Fruit fly (Drosophila melanogaster) whole organism, embryonic: Measurements from ENCODE around the gene CG10137.

Experiments
- Ada2b ChIP-seq: fragments of 200-800 bp; sonication (Bioruptor generic); IDR thresholded peaks from 2 replicates; pipeline ENCODE4 v1.3.6; 2022; ENCODE audit warnings: missing biosample characterization, missing genetic modification characterization
- CG1024 ChIP-seq: fragments of 200-800 bp; sonication (Bioruptor generic); IDR thresholded peaks from 2 replicates; pipeline ENCODE4 v1.3.6; 2022; ENCODE audit warnings: missing biosample characterization, missing genetic modification characterization
- CG10431 ChIP-seq: fragments of 200-800 bp; sonication (Bioruptor generic); optimal IDR thresholded peaks from 3 replicates; lab custom pipeline; 2018; ENCODE audit warnings: missing biosample characterization, mild to moderate bottlenecking, missing genetic modification characterization
- CG10543 ChIP-seq: fragments of 200-800 bp; sonication (Bioruptor generic); optimal IDR thresholded peaks from 3 replicates; lab custom pipeline; 2017; ENCODE audit warnings: missing biosample characterization, mild to moderate bottlenecking, missing genetic modification characterization, moderate library complexity
- CG11093 ChIP-seq: fragments of 200-800 bp; sonication (Bioruptor generic); IDR thresholded peaks from 3 replicates; pipeline ENCODE4 v1.3.6; 2022; ENCODE audit warnings: missing biosample characterization, missing genetic modification characterization
- CG12104 ChIP-seq: fragments of 200-800 bp; sonication (Bioruptor generic); optimal IDR thresholded peaks from 3 replicates; lab custom pipeline; 2016; ENCODE audit warnings: missing biosample characterization, missing genetic modification characterization
- CG13123 ChIP-seq: fragments of 200-800 bp; sonication (Bioruptor generic); optimal IDR thresholded peaks from 2 replicates; lab custom pipeline; 2016; ENCODE audit warnings: missing biosample characterization, missing genetic modification characterization
- CG13424 ChIP-seq: fragments of 200-800 bp; sonication (Bioruptor generic); optimal IDR thresholded peaks from 2 replicates; lab custom pipeline; 2019; ENCODE audit warnings: missing biosample characterization, mild to moderate bottlenecking, missing genetic modification characterization, moderate library complexity
- CG13775 ChIP-seq: fragments of 200-800 bp; sonication (Bioruptor generic); optimal IDR thresholded peaks from 3 replicates; lab custom pipeline; 2017; ENCODE audit warnings: missing biosample characterization, mild to moderate bottlenecking, missing genetic modification characterization
- CG13894 ChIP-seq: fragments of 200-800 bp; sonication (Bioruptor generic); optimal IDR thresholded peaks from 3 replicates; lab custom pipeline; 2018; ENCODE audit warnings: missing biosample characterization, mild to moderate bottlenecking, missing genetic modification characterization, moderate library complexity
- CG15269 ChIP-seq: fragments of 200-800 bp; sonication (Bioruptor generic); optimal IDR thresholded peaks from 2 replicates; lab custom pipeline; 2018; ENCODE audit warnings: missing biosample characterization, mild to moderate bottlenecking, missing genetic modification characterization, moderate library complexity
- CG15479 ChIP-seq: fragments of 200-800 bp; sonication (Bioruptor generic); optimal IDR thresholded peaks from 3 replicates; lab custom pipeline; 2019; ENCODE audit warnings: missing biosample characterization, mild to moderate bottlenecking, missing genetic modification characterization, moderate library complexity
- CG16863 ChIP-seq: fragments of 200-800 bp; sonication (Bioruptor generic); optimal IDR thresholded peaks from 3 replicates; lab custom pipeline; 2016; ENCODE audit warnings: missing biosample characterization, missing genetic modification characterization
- CG17328 ChIP-seq: fragments of 200-800 bp; sonication (Bioruptor generic); IDR thresholded peaks from 2 replicates; pipeline ENCODE4 v1.3.6; 2022; ENCODE audit warnings: missing biosample characterization, missing genetic modification characterization
- CG17802 ChIP-seq: fragments of 200-800 bp; sonication (Bioruptor generic); optimal IDR thresholded peaks from 2 replicates; lab custom pipeline; 2018; ENCODE audit warnings: missing biosample characterization, mild to moderate bottlenecking, missing genetic modification characterization, moderate library complexity
- CG2116 ChIP-seq: fragments of 200-800 bp; sonication (Bioruptor generic); optimal IDR thresholded peaks from 3 replicates; lab custom pipeline; 2018; ENCODE audit warnings: missing biosample characterization, mild to moderate bottlenecking, missing genetic modification characterization
- CG30431 ChIP-seq: fragments of 200-800 bp; sonication (Bioruptor generic); optimal IDR thresholded peaks from 2 replicates; lab custom pipeline; 2017; ENCODE audit warnings: missing biosample characterization, missing genetic modification characterization
- CG3281 ChIP-seq: fragments of 200-800 bp; sonication (Bioruptor generic); optimal IDR thresholded peaks from 3 replicates; lab custom pipeline; 2017; ENCODE audit warnings: missing biosample characterization, mild to moderate bottlenecking, missing genetic modification characterization
- CG33557 ChIP-seq: fragments of 200-800 bp; sonication (Bioruptor generic); optimal IDR thresholded peaks from 2 replicates; lab custom pipeline; 2019; ENCODE audit warnings: missing biosample characterization, mild to moderate bottlenecking, missing genetic modification characterization, moderate library complexity
- CG3726 ChIP-seq: fragments of 200-800 bp; sonication (Bioruptor generic); IDR thresholded peaks from 3 replicates; pipeline ENCODE4, ENCODE4 v1.3.6; 2022; ENCODE audit warnings: missing biosample characterization, missing genetic modification characterization
- CG4820 ChIP-seq: fragments of 200-800 bp; sonication (Bioruptor generic); optimal IDR thresholded peaks from 3 replicates; lab custom pipeline; 2016; ENCODE audit warnings: missing biosample characterization, missing genetic modification characterization
- CG7963 ChIP-seq: fragments of 200-800 bp; sonication (Bioruptor generic); IDR thresholded peaks from 3 replicates; pipeline ENCODE4 v1.3.6; 2022; ENCODE audit warnings: missing biosample characterization, missing genetic modification characterization; ENCODE audit not compliant: partially characterized antibody
- H15 ChIP-seq: fragments of 200-800 bp; sonication (Bioruptor generic); IDR thresholded peaks from 3 replicates; pipeline ENCODE4 v1.3.6; 2022; ENCODE audit warnings: missing biosample characterization, missing genetic modification characterization
- Lim3 ChIP-seq: fragments of 200-800 bp; sonication (Bioruptor generic); IDR thresholded peaks from 2 replicates; pipeline ENCODE4 v1.3.6; 2022; ENCODE audit warnings: missing biosample characterization, missing genetic modification characterization
- Poxn ChIP-seq: fragments of 200-800 bp; sonication (Bioruptor generic); IDR thresholded peaks from 2 replicates; pipeline ENCODE4 v1.3.6; 2022; ENCODE audit warnings: missing biosample characterization, missing genetic modification characterization
- Ssrp ChIP-seq: fragments of 200-800 bp; sonication (Bioruptor generic); optimal IDR thresholded peaks from 2 replicates; lab custom pipeline; 2018; ENCODE audit warnings: missing biosample characterization, mild to moderate bottlenecking, missing genetic modification characterization, moderate library complexity
- Taf1 ChIP-seq: fragments of 200-800 bp; sonication (Bioruptor generic); IDR thresholded peaks from 2 replicates; pipeline ENCODE4 v1.3.6; 2022; ENCODE audit warnings: missing biosample characterization, missing genetic modification characterization
- Xbp1 ChIP-seq: fragments of 200-800 bp; sonication (Bioruptor generic); optimal IDR thresholded peaks from 3 replicates; lab custom pipeline; 2016; ENCODE audit warnings: missing biosample characterization, mild to moderate bottlenecking, missing genetic modification characterization
- aop ChIP-seq: fragments of 200-800 bp; sonication (Bioruptor generic); IDR thresholded peaks from 2 replicates; pipeline ENCODE4 v1.3.6; 2022; ENCODE audit warnings: missing biosample characterization, missing genetic modification characterization
- ase ChIP-seq: fragments of 200-800 bp; sonication (Bioruptor generic); IDR thresholded peaks from 3 replicates; pipeline ENCODE4 v1.3.6; 2022; ENCODE audit warnings: missing biosample characterization, missing genetic modification characterization
- bsh ChIP-seq, 2 experiments: fragments of 200-800 bp; sonication (Bioruptor generic); optimal IDR thresholded peaks; 2 replicates each; lab custom pipeline; 2017 to 2018; ENCODE audit warnings: mild to moderate bottlenecking in 2 of 2, missing biosample characterization in 2 of 2, missing genetic modification characterization in 2 of 2, moderate library complexity in 1 of 2
- crp ChIP-seq, 2 experiments: fragments of 200-800 bp; sonication (Bioruptor generic); optimal IDR thresholded peaks; 2 replicates in 1 of 2; 3 replicates in 1 of 2; lab custom pipeline; 2017; ENCODE audit warnings: missing biosample characterization in 2 of 2, missing genetic modification characterization in 2 of 2, mild to moderate bottlenecking in 1 of 2, moderate library complexity in 1 of 2
- cwo ChIP-seq: fragments of 200-800 bp; sonication (Bioruptor generic); optimal IDR thresholded peaks from 3 replicates; lab custom pipeline; 2017; ENCODE audit warnings: missing biosample characterization, missing genetic modification characterization, mild to moderate bottlenecking, moderate library complexity, missing genetic modification reagents
- dati ChIP-seq: fragments of 200-800 bp; sonication (Bioruptor generic); IDR thresholded peaks from 2 replicates; pipeline ENCODE4 v1.3.6; 2022; ENCODE audit warnings: missing biosample characterization, missing genetic modification characterization
- dpn ChIP-seq, 2 experiments: fragments of 200-800 bp; sonication (Bioruptor generic); optimal IDR thresholded peaks; 3 replicates each; lab custom pipeline; 2016; ENCODE audit warnings: missing biosample characterization in 2 of 2, missing genetic modification characterization in 2 of 2
- eyg ChIP-seq: fragments of 200-800 bp; sonication (Bioruptor generic); optimal IDR thresholded peaks from 3 replicates; lab custom pipeline; 2016; ENCODE audit warnings: missing biosample characterization, missing genetic modification characterization
- fd3F ChIP-seq: fragments of 200-800 bp; sonication (Bioruptor generic); optimal IDR thresholded peaks from 2 replicates; lab custom pipeline; 2018; ENCODE audit warnings: missing biosample characterization, mild to moderate bottlenecking, missing genetic modification characterization, moderate library complexity
- gsb ChIP-seq: fragments of 200-800 bp; sonication (Bioruptor generic); IDR thresholded peaks from 2 replicates; pipeline ENCODE4 v1.3.6; 2022; ENCODE audit warnings: missing biosample characterization, missing genetic modification characterization
- her ChIP-seq: fragments of 200-800 bp; sonication (Bioruptor generic); optimal IDR thresholded peaks from 2 replicates; lab custom pipeline; 2016; ENCODE audit warnings: missing biosample characterization, missing genetic modification characterization
- hth ChIP-seq: fragments of >200 bp; optimal IDR thresholded peaks from 2 replicates; lab custom pipeline; 2017; ENCODE audit warnings: inconsistent platforms
- insv ChIP-seq, 2 experiments: fragments of 200-800 bp; sonication (Bioruptor generic); optimal IDR thresholded peaks; 3 replicates each; lab custom pipeline; 2016 to 2018; ENCODE audit warnings: missing biosample characterization in 2 of 2, missing genetic modification characterization in 2 of 2
- jing ChIP-seq: fragments of 200-800 bp; sonication (Bioruptor generic); optimal IDR thresholded peaks from 2 replicates; lab custom pipeline; 2018; ENCODE audit warnings: missing biosample characterization, mild to moderate bottlenecking, missing genetic modification characterization
- jumu ChIP-seq: fragments of 200-800 bp; sonication (Bioruptor generic); optimal IDR thresholded peaks from 3 replicates; lab custom pipeline; 2016; ENCODE audit warnings: missing biosample characterization, missing genetic modification characterization
- onecut ChIP-seq: fragments of 200-800 bp; sonication (Bioruptor generic); IDR thresholded peaks from 2 replicates; pipeline ENCODE4 v1.3.6; 2022; ENCODE audit warnings: missing biosample characterization, missing genetic modification characterization
- sim ChIP-seq: fragments of 200-800 bp; sonication (Bioruptor generic); IDR thresholded peaks from 2 replicates; pipeline ENCODE4 v1.3.6; 2022; ENCODE audit warnings: missing biosample characterization, missing genetic modification characterization
- tio ChIP-seq: fragments of 200-800 bp; sonication (Bioruptor generic); optimal IDR thresholded peaks from 2 replicates; lab custom pipeline; 2017; ENCODE audit warnings: missing biosample characterization, missing genetic modification characterization, inconsistent platforms
- wdn ChIP-seq: fragments of 200-800 bp; sonication (Bioruptor generic); IDR thresholded peaks from 2 replicates; pipeline ENCODE4 v1.3.6; 2022; ENCODE audit warnings: missing biosample characterization, missing genetic modification characterization
- zf30C ChIP-seq: fragments of 200-800 bp; sonication (Bioruptor generic); optimal IDR thresholded peaks from 3 replicates; lab custom pipeline; 2018; ENCODE audit warnings: missing biosample characterization, mild to moderate bottlenecking, missing genetic modification characterization

CG10137 gene

dm6 chr2L:19535234-19535633 lies 8.7 kb downstream of the CG10137 start, which contains the start of gene CG31697 (continued):
- TF ChIP-seq ase (GFP tag; lab: Robert Waterston, UW) (no peak), cwo (GFP tag; lab: Kevin White, UChicago) (peak; percentile 75)

dm6 chr2L:19537779-19538456 lies 11.4 kb downstream of the CG10137 start, which contains the start of gene CG13082:
TSS of gene CG13082 (plus strand) at chr2L:19538425.
- TF ChIP-seq jumu (GFP tag; lab: Kevin White, UChicago) (peak; percentile 2), CG17802 (tag; lab: Kevin White, UChicago) (peak; percentile 30), H15 (GFP tag; lab: Robert Waterston, UW) (0 out of 3 replicates have a peak, but pooled peaks have one; percentile 11), fd3F (GFP tag; lab: Kevin White, UChicago) (no peak), crp (GFP tag; optimal IDR thresholded peaks at IDR 0.05; lab: Kevin White, UChicago) (no peak), aop (GFP tag; lab: Robert Waterston, UW) (no peak), hth (lab: Kevin White, UChicago) (no peak), CG12104 (GFP tag; lab: Kevin White, UChicago) (no peak), CG13424 (tag; lab: Kevin White, UChicago) (peak; percentile 64), tio (peak; percentile 19), CG16863 (GFP tag; lab: Kevin White, UChicago) (peak; percentile 54), onecut (GFP tag; lab: Robert Waterston, UW) (peak; percentile 13; the same call in 1 of the 2 replicates), CG11093 (GFP tag; lab: Robert Waterston, UW) (no peak), CG33557 (GFP tag; lab: Kevin White, UChicago) (peak; percentile 57), Poxn (GFP tag; lab: Robert Waterston, UW) (no peak), Ada2b (GFP tag; lab: Robert Waterston, UW) (no peak), insv (GFP tag; optimal IDR thresholded peaks at IDR 0.05; lab: Kevin White, UChicago) (no peak), zf30C (GFP tag; lab: Kevin White, UChicago) (peak; percentile 75), gsb (GFP tag; lab: Robert Waterston, UW) (no peak), CG13775 (peak; percentile 54), bsh (GFP tag; optimal IDR thresholded peaks at IDR 0.05; lab: Kevin White, UChicago) (peak; percentile 77 to 90), CG30431 (GFP tag; lab: Kevin White, UChicago) (peak; percentile 27), Ssrp (peak; percentile 35), her (GFP tag; lab: Kevin White, UChicago) (no peak), CG3726 (no peak), Lim3 (GFP tag; lab: Robert Waterston, UW) (no peak), CG15479 (GFP tag; lab: Kevin White, UChicago) (no peak), CG13894 (tag; lab: Kevin White, UChicago) (no peak), CG2116 (GFP tag; lab: Kevin White, UChicago) (no peak), CG7963 (no peak), sim (peak; percentile 4; the same call in 1 of the 2 replicates), Taf1 (GFP tag; lab: Robert Waterston, UW) (no peak), CG1024 (GFP tag; lab: Robert Waterston, UW) (no peak), dpn (GFP tag; optimal IDR thresholded peaks at IDR 0.05; lab: Kevin White, UChicago) (peak in 1 of 2 experiments; percentile 9), CG10543 (no peak), eyg (GFP tag; lab: Kevin White, UChicago) (no peak), CG13123 (no peak), dati (no peak), CG3281 (GFP tag; lab: Kevin White, UChicago) (no peak), CG4820 (peak; percentile 61), CG17328 (GFP tag; lab: Robert Waterston, UW) (peak; percentile 45), wdn (GFP tag; lab: Robert Waterston, UW) (no peak), CG15269 (tag; lab: Kevin White, UChicago) (no peak), jing (GFP tag; lab: Kevin White, UChicago) (no peak), ase (GFP tag; lab: Robert Waterston, UW) (no peak), CG10431 (GFP tag; lab: Kevin White, UChicago) (peak; percentile 70), Xbp1 (GFP tag; lab: Kevin White, UChicago) (peak; percentile 31)
